Fruit fly (Drosophila melanogaster): ENCODE measurements around the gene CAH16.
A peak's percentile ranks its signal among the peaks of the same experiment; 100 is the strongest.

dm6 chr3R:31250426-31251034 is 9.5 kb upstream of the CAH16 start:
- TF ChIP-seq toe (GFP tag; optimal IDR thresholded peaks at IDR 0.05) (no peak), cnc (optimal IDR thresholded peaks at IDR 0.05) (no peak), CG33017 (tag; optimal IDR thresholded peaks at IDR 0.05) (peak; percentile 84), ovo (GFP tag; optimal IDR thresholded peaks at IDR 0.05) (no peak), pad (GFP tag; optimal IDR thresholded peaks at IDR 0.05) (peak; percentile 26), Hr96 (GFP tag; optimal IDR thresholded peaks at IDR 0.05) (peak; percentile 23), tj (GFP tag; optimal IDR thresholded peaks at IDR 0.05) (peak; percentile 38), CG7101 (tag; optimal IDR thresholded peaks at IDR 0.05) (peak; percentile 79), CG12768 (GFP tag; optimal IDR thresholded peaks at IDR 0.05) (peak; percentile 69), CG5204 (GFP tag; optimal IDR thresholded peaks at IDR 0.05) (peak; percentile 67), CG14711 (tag; optimal IDR thresholded peaks at IDR 0.05) (peak; percentile 68)
